Worm (Caenorhabditis elegans) whole organism, L1 larva: ENCODE results near the gene srz-18.

Source experiments
- ama-1 ChIP-seq: fragments of 150-350 bp; optimal IDR thresholded peaks from 2 replicates; lab custom pipeline; 2014
- elt-3 ChIP-seq, 6 experiments: fragments of 150-350 bp in 1 of 6; sonication (generic microtip); optimal IDR thresholded peaks; 2 replicates each; lab custom pipeline; 2017 to 2018; ENCODE audit warnings: missing biosample characterization in 6 of 6, missing genetic modification characterization in 6 of 6, inconsistent platforms in 1 of 6
- fkh-10 ChIP-seq: sonication (generic microtip); optimal IDR thresholded peaks from 2 replicates; lab custom pipeline; 2017; ENCODE audit warnings: missing biosample characterization, missing genetic modification reagents, missing genetic modification characterization
- lin-13 ChIP-seq: fragments of 150-350 bp; optimal IDR thresholded peaks from 2 replicates; lab custom pipeline; 2014; ENCODE audit warnings: missing biosample characterization, missing genetic modification reagents, missing genetic modification characterization
- tbx-2 ChIP-seq: sonication (generic microtip); optimal IDR thresholded peaks from 2 replicates; lab custom pipeline; 2016; ENCODE audit warnings: missing genetic modification characterization, missing compliant biosample characterization
- ztf-11 ChIP-seq, 2 experiments: sonication (generic microtip); optimal IDR thresholded peaks; 2 replicates each; lab custom pipeline; 2016 to 2017; ENCODE audit warnings: missing genetic modification characterization in 2 of 2, missing biosample characterization in 1 of 2, missing compliant biosample characterization in 1 of 2

ce11 chrV:20648868-20649267 is 22.4 kb downstream of the srz-18 start:
- TF ChIP-seq elt-3 (tag; optimal IDR thresholded peaks at IDR 0.05; lab: Kevin White, UChicago) (peak in 1 of 6 experiments; percentile 30), fkh-10 (GFP tag; lab: Kevin White, UChicago) (no peak), tbx-2 (tag; lab: Kevin White, UChicago) (no peak), lin-13 (GFP tag; lab: Kevin White, UChicago) (no peak), ztf-11 (tag; optimal IDR thresholded peaks at IDR 0.05; lab: Kevin White, UChicago) (no peak), ama-1 (lab: Kevin White, UChicago) (no peak)
